Fruit fly (Drosophila melanogaster): ENCODE data around the gene Gba1b.

Gene Gba1b

DNA sequence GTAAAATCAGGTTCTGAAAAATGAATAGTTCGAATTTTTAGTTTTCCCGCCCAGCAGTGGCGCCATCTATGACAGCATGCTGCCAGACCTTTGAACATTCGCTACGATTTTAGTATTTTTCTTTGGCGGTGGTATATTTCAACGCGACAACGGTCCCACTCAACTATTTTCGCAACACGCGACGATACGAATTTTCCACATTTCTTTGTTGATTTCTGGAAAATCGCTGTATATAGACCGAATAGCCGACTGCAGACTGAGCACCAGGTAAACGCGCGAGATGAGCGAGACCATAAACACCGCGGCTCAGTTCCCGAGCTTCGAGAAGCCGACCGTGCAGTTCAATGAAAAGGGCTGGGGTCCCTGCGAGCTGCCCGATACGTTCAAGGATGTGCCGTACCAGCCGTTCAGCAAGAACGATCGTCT lies 24.7 kb upstream of the Gba1b start, which contains the start of gene eIF3d1 (continued):
- TF ChIP-seq nerfin-2 (GFP tag; IDR thresholded peaks at IDR 0.05; ENCODE audit: partially characterized antibody) (no peak), Tbp (GFP tag; optimal IDR thresholded peaks at IDR 0.05) (no peak), MTF-1 (GFP tag; optimal IDR thresholded peaks at IDR 0.05; ENCODE audit: borderline replicate concordance) (no peak), danr (GFP tag; IDR thresholded peaks at IDR 0.05) (no peak), ewg (GFP tag; optimal IDR thresholded peaks at IDR 0.05) (peak; percentile 9), CG10321 (GFP tag; IDR thresholded peaks at IDR 0.05) (no peak), bbx (GFP tag; IDR thresholded peaks at IDR 0.05; ENCODE audit: partially characterized antibody) (no peak), CG17359 (tag; optimal IDR thresholded peaks at IDR 0.05) (no peak), gro (GFP tag; optimal IDR thresholded peaks at IDR 0.05) (peak; percentile 44), CG14710 (tag; optimal IDR thresholded peaks at IDR 0.05) (peak; percentile 69), CG4424 (GFP tag; optimal IDR thresholded peaks at IDR 0.05) (no peak), org-1 (GFP tag; optimal IDR thresholded peaks at IDR 0.05) (no peak), chn (GFP tag; optimal IDR thresholded peaks at IDR 0.05) (no peak), lbe (GFP tag; optimal IDR thresholded peaks at IDR 0.05) (no peak), maf-S (GFP tag; optimal IDR thresholded peaks at IDR 0.05) (no peak), Atf6 (GFP tag; IDR thresholded peaks at IDR 0.05) (no peak), fd3F (GFP tag; optimal IDR thresholded peaks at IDR 0.05) (no peak), sc (optimal IDR thresholded peaks at IDR 0.05) (no peak), sc (GFP tag; optimal IDR thresholded peaks at IDR 0.05) (no peak), CG7839 (tag; optimal IDR thresholded peaks at IDR 0.05) (no peak), tin (GFP tag; optimal IDR thresholded peaks at IDR 0.05) (peak; percentile 20), unc-4 (GFP tag; IDR thresholded peaks at IDR 0.05; ENCODE audit: partially characterized antibody) (no peak), usp (GFP tag; optimal IDR thresholded peaks at IDR 0.05) (no peak), odd (GFP tag; optimal IDR thresholded peaks at IDR 0.05) (no peak), tgo (GFP tag; IDR thresholded peaks at IDR 0.05) (no peak), Dfd (GFP tag; optimal IDR thresholded peaks at IDR 0.05) (no peak), CG2712 (tag; optimal IDR thresholded peaks at IDR 0.05) (no peak), Sin3A (optimal IDR thresholded peaks at IDR 0.05) (peak; percentile 73), CG18599 (GFP tag; optimal IDR thresholded peaks at IDR 0.05) (no peak), Dp (GFP tag; optimal IDR thresholded peaks at IDR 0.05) (peak; percentile 98), sr (GFP tag; IDR thresholded peaks at IDR 0.05) (no peak), crol (GFP tag; IDR thresholded peaks at IDR 0.05) (no peak), CG12391 (tag; optimal IDR thresholded peaks at IDR 0.05) (peak; percentile 38), D19A (tag; optimal IDR thresholded peaks at IDR 0.05) (no peak), gfzf (GFP tag; optimal IDR thresholded peaks at IDR 0.05) (peak; percentile 89), CG2199 (GFP tag; IDR thresholded peaks at IDR 0.05) (no peak), CG34224 (GFP tag; IDR thresholded peaks at IDR 0.05; ENCODE audit: partially characterized antibody) (no peak), emc (GFP tag; optimal IDR thresholded peaks at IDR 0.05) (no peak), pho (GFP tag; optimal IDR thresholded peaks at IDR 0.05) (no peak), trem (tag; optimal IDR thresholded peaks at IDR 0.05) (peak; percentile 74), Meics (GFP tag; optimal IDR thresholded peaks at IDR 0.05) (no peak), CG11398 (GFP tag; optimal IDR thresholded peaks at IDR 0.05) (no peak), Hsf (GFP tag; optimal IDR thresholded peaks at IDR 0.05) (peak; percentile 49), Xbp1 (GFP tag; optimal IDR thresholded peaks at IDR 0.05) (peak; percentile 55), kah (GFP tag; optimal IDR thresholded peaks at IDR 0.05) (no peak), lmd (GFP tag; IDR thresholded peaks at IDR 0.05) (no peak), Side (GFP tag; optimal IDR thresholded peaks at IDR 0.05) (no peak), Dll (GFP tag; IDR thresholded peaks at IDR 0.05; ENCODE audit: partially characterized antibody) (peak; percentile 29; the same call in 1 of the 4 replicates), CG14441 (GFP tag; IDR thresholded peaks at IDR 0.05) (peak; percentile 17; the same call in 1 of the 2 replicates), vnd (GFP tag; IDR thresholded peaks at IDR 0.05; ENCODE audit: partially characterized antibody) (no peak), Mes4 (GFP tag; optimal IDR thresholded peaks at IDR 0.05) (no peak), CG3995 (GFP tag; optimal IDR thresholded peaks at IDR 0.05) (no peak)
